Worm (Caenorhabditis elegans) whole organism, late embryonic: ENCODE measurements around the gene F43C11.7.

Experiments used
- lin-11 ChIP-seq: fragments of 200-800 bp; sonication (Bioruptor generic); optimal IDR thresholded peaks from 2 replicates; lab custom pipeline; 2018; ENCODE audit warnings: mild to moderate bottlenecking, missing genetic modification characterization, missing compliant biosample characterization
- pag-3 ChIP-seq: sonication (generic microtip); optimal IDR thresholded peaks from 2 replicates; lab custom pipeline; 2016; ENCODE audit warnings: missing compliant biosample characterization, missing genetic modification characterization, borderline replicate concordance
- sox-2 ChIP-seq: fragments of 200-800 bp; sonication (Bioruptor generic); IDR thresholded peaks from 2 replicates; pipeline ENCODE4 v1.3.6; 2022; ENCODE audit warnings: missing genetic modification reagents, missing genetic modification characterization, missing compliant biosample characterization

DNA sequence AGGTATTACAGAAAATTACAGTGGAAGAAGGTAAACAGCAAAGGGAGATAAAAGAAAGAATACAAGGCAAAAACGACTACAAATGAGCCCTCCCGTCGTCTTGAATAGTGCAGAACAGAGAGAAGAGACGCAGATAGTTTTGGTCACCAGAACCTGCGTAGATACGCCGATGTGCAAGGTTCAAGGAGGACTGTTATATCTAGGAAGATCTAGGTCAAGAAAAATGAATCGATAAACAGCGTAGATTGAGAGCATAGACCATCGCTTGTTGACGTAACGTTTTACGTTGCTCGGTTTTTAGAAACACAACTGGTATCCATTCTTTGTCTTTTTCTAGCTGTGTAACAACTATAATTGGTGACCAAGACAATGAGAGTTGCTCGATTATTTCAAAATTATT, 34.8 kb upstream of the F43C11.7 start, which contains the start of gene B0281.5:
- TF ChIP-seq pag-3 (no peak), sox-2 (GFP tag; lab: Robert Waterston, UW) (no peak), lin-11 (tag; lab: Kevin White, UChicago) (no peak)
